Worm (Caenorhabditis elegans): ENCODE measurements around the gene ile-2.

DNA sequence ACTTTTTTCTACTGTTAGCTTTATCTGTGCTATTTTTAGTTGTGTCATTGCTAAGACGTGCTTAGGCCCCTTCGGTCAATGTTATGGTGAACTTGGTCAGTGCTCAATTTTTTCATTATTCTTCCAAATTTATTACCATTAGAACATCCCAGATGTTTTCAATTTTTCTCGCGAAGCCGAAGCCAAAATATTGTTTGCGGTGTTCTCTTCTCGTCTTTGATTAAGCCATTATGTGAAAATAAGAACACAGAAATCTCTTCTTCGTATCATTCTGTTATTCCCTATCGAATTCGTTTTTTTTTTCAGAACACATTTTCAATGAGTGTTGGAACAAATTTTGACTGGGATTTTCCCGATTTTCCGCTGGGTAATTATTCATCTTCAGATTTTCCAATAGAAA, 34.1 kb downstream of the ile-2 start, which contains the start of gene gtr-1:
- TF ChIP-seq spr-3 (GFP tag; optimal IDR thresholded peaks at IDR 0.05) (no peak), lin-15B (tag; optimal IDR thresholded peaks at IDR 0.05) (no peak), lin-38 (GFP tag; IDR thresholded peaks at IDR 0.05) (no peak), lsy-2 (tag; optimal IDR thresholded peaks at IDR 0.05) (no peak)
